Worm (Caenorhabditis elegans) whole organism, dauer: ENCODE results near the gene nas-33.

Source experiments
- unc-62 ChIP-seq: sonication (generic microtip); optimal IDR thresholded peaks from 2 replicates; lab custom pipeline; 2017; ENCODE audit warnings: missing biosample characterization, missing genetic modification reagents, missing genetic modification characterization

nas-33 gene

ce11 chrX:6408286-6408685 lies 46.8 kb downstream of the nas-33 start:
- no peak for TF ChIP-seq unc-62 (GFP tag; lab: Kevin White, UChicago)

- no peak for TF ChIP-seq unc-62 (GFP tag; lab: Kevin White, UChicago)
Observed at ce11 chrX:6407805-6408204, 47.3 kb downstream of the nas-33 start.

DNA sequence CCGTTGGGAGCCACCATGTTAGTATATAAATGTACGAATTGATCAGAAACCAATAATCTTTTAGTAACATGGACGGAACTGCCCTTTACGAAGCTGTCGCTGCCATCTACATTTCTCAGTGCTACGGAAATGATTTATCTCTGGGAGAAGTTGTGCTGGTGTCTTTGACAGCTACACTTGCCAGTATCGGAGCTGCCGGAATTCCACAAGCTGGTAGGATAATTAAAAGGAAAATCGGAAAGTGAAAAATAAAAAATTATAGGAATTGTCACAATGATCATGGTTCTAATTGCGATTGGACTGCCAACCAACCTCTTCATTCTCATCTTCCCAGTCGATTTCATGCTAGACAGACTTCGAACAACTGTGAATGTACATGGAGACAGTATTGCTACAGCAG lies 49.2 kb downstream of the nas-33 start:
- TF ChIP-seq unc-62 (GFP tag; lab: Kevin White, UChicago): no peak

- no peak for TF ChIP-seq unc-62 (GFP tag; lab: Kevin White, UChicago)
Observed at ce11 chrX:6403122-6403521, 51.9 kb downstream of the nas-33 start, which contains the start of gene glt-4. Gene glt-4 (plus strand): TSS chrX:6403422.
